Fruit fly (Drosophila melanogaster) whole organism: Measurements from ENCODE around the gene Uck.

Source experiments
- CG8478 ChIP-seq: fragments of >200 bp; optimal IDR thresholded peaks from 2 replicates; lab custom pipeline; 2018; ENCODE audit warnings: inconsistent platforms
- Dll ChIP-seq: fragments of >200 bp; optimal IDR thresholded peaks from 2 replicates; lab custom pipeline; 2017

DNA sequence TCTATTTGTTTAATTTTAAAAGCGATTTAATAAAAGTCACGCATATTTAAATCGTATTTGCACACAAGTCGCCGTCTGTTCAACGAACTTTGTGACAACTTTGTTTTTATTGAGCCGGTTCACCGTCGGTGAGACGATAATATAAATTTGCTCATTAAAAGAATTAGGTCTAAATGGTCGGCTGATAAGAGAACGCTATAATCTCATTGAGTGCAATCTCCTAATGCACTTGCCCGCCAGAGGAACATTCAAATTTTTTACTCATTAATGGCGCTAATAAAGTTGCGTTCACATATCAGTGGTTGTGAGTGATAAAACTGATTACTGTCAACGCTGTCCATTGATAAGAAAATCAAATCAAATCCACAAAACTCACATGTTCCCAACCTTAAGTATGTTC is 11.2 kb upstream of the Uck start:
- TF ChIP-seq Dll (lab: Kevin White, UChicago) (no peak), CG8478 (lab: Kevin White, UChicago) (no peak)
